Worm (Caenorhabditis elegans): ENCODE results near the gene B0303.7.

DNA sequence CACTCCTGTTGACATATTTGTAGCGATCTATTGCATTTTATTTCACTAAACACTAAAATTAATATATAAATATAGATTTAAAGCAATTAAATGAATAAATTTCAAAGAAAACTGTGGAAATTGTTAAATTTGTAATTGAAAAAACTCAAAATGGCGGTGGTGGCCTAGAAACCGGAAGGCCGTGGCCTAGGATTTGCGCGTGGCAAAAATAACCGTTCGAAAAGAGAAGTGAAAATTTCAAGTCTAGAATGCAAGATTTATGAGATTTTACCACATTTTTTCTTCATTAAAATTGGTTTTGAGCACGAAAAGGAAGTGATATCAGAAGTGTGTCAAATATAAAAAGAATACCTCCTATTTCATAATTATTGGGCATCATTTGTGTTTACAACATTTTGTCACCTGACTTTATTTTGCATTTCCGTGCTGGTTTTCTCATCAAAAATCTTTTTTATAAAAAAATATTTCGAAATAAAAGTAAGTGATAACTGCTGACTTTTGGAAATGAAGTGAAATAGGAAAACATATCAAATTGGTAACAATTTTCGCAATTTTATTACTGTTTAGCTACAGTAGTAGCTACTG lies 9.7 kb upstream of the B0303.7 start, which contains the start of gene fli-1:
- no peak for TF ChIP-seq ama-1 (optimal IDR thresholded peaks at IDR 0.05)
- peak; percentile 60 for TF ChIP-seq lin-38 (GFP tag; IDR thresholded peaks at IDR 0.05)
- TF ChIP-seq nhr-25 (tag; optimal IDR thresholded peaks at IDR 0.05; ENCODE audit: borderline replicate concordance, insufficient read depth): no peak
- no peak for TF ChIP-seq lin-13 (GFP tag; optimal IDR thresholded peaks at IDR 0.05)
- TF ChIP-seq dmd-8 (GFP tag; IDR thresholded peaks at IDR 0.05): no peak
- no peak for TF ChIP-seq daf-12 (tag; optimal IDR thresholded peaks at IDR 0.05)
- TF ChIP-seq lin-15B (tag; optimal IDR thresholded peaks at IDR 0.05): no peak
- TF ChIP-seq Y75B8A.6 (GFP tag; IDR thresholded peaks at IDR 0.05): no peak
- TF ChIP-seq skn-1 (tag; optimal IDR thresholded peaks at IDR 0.05): no peak
- no peak for TF ChIP-seq fkh-10 (GFP tag; optimal IDR thresholded peaks at IDR 0.05)

Measured in whole organism, L4 larva.